Fruit fly (Drosophila melanogaster) S2 (cell line): Measurements from ENCODE around the gene ATP6AP2.

Source experiments
- CG8478 ChIP-seq: fragments of >200 bp; optimal IDR thresholded peaks from 2 replicates; lab custom pipeline; 2018
- CTCF ChIP-seq, 2 experiments: fragments of >200 bp; optimal IDR thresholded peaks; 2 replicates each; lab custom pipeline; 2018

The ATP6AP2 gene

dm6 chr3R:9260421-9260973, at the start of gene ATP6AP2:
Gene ATP6AP2, plus strand, starts transcription at chr3R:9260638.
- TF ChIP-seq CTCF (optimal IDR thresholded peaks at IDR 0.05; lab: Kevin White, UChicago) (peak in 1 of 2 experiments; percentile 8), CG8478 (lab: Kevin White, UChicago) (no peak)

DNA sequence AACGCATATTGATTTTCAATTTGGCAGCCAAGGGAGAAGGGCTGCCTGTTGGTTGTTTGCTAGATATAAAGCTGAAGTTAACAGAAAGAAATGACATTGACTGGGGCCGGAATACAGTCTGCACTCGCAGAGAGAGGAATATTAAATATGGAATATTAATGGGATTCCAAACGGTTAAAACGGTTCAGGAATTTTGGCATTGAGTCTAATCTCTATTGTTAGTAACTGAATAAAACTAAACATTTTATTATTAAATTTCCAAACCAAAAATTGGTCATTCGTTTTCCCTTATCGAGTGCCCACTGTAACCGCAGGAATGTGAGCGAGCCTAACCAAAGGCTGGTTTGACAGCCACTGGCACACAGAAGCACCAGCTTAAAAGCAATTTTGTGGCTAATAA, 47.4 kb upstream of the ATP6AP2 start:
- TF ChIP-seq CTCF (optimal IDR thresholded peaks at IDR 0.05; lab: Kevin White, UChicago), result no peak
- no peak for TF ChIP-seq CG8478 (lab: Kevin White, UChicago)

dm6 chr3R:9214235-9214634, 46.2 kb upstream of the ATP6AP2 start:
- TF ChIP-seq CG8478 (lab: Kevin White, UChicago), result no peak
- TF ChIP-seq CTCF (optimal IDR thresholded peaks at IDR 0.05; lab: Kevin White, UChicago), result peak in 1 of 2 experiments; percentile 64

- TF ChIP-seq CG8478 (lab: Kevin White, UChicago) (no peak), CTCF (optimal IDR thresholded peaks at IDR 0.05; lab: Kevin White, UChicago) (no peak)
Measured at dm6 chr3R:9215551-9215950, 44.9 kb upstream of the ATP6AP2 start.

dm6 chr3R:9217607-9218006, 42.8 kb upstream of the ATP6AP2 start:
- TF ChIP-seq CTCF (optimal IDR thresholded peaks at IDR 0.05; lab: Kevin White, UChicago), result no peak

- TF ChIP-seq CTCF (optimal IDR thresholded peaks at IDR 0.05; lab: Kevin White, UChicago), result no peak
- no peak for TF ChIP-seq CG8478 (lab: Kevin White, UChicago)
Measured at dm6 chr3R:9220064-9220864, 40.2 kb upstream of the ATP6AP2 start.

dm6 chr3R:9222355-9222754, 38.1 kb upstream of the ATP6AP2 start:
- TF ChIP-seq CTCF (optimal IDR thresholded peaks at IDR 0.05; lab: Kevin White, UChicago) (no peak), CG8478 (lab: Kevin White, UChicago) (no peak)

dm6 chr3R:9224807-9225206, 35.6 kb upstream of the ATP6AP2 start:
- TF ChIP-seq CG8478 (lab: Kevin White, UChicago) (no peak), CTCF (optimal IDR thresholded peaks at IDR 0.05; lab: Kevin White, UChicago) (no peak)

- no peak for TF ChIP-seq CTCF (optimal IDR thresholded peaks at IDR 0.05; lab: Kevin White, UChicago)
- no peak for TF ChIP-seq CG8478 (lab: Kevin White, UChicago)
Measured at dm6 chr3R:9226146-9226545, 34.3 kb upstream of the ATP6AP2 start.

DNA sequence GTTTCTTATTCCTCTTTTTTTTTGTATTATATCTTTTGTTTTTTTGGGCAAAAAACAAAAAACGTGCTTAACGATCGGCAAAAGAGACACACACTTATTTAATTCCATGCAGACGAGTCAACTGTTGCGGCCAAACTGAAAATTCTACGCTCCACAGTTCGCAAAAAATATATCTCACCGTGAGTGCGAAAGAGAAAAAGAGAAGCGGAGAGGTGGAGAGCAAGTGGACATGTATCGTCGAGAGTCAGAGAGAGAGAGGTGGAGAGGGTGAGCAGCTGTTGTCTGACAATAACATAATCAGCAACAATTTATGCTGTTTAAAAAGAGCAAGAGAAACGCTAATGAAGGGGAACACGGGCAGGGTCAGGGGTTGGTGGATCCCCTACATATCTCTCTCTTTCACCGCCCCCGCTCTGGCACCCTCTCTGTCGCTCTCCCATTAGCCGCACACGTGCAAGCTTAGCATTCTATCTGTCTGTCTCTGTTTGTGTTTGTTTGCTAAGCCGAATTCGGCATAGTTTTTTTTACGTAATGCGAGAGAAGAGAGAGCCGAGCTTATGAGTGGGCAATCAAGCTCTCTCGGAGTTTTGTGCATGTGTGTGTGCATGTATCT, 33.6 kb upstream of the ATP6AP2 start:
- TF ChIP-seq CTCF (optimal IDR thresholded peaks at IDR 0.05; lab: Kevin White, UChicago) (no peak), CG8478 (lab: Kevin White, UChicago) (no peak)

DNA sequence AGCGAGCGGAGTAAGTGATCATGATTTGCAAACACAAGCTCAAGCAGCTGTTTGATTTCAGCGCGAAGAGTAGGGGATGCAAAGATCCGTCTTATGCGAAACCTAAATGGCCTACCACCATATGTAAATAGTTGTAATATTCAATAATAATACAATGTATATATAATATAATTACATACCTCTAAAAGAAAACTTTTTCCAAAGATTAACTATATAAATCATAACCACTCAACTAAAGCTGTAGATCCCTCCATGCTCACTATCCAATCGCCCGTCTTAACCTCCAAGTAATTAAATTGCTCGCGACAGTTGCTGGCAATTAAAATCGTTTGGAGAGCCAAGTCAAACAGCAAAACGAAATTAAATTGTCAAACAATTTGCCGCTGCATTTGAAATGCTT, 33.1 kb upstream of the ATP6AP2 start:
- TF ChIP-seq CTCF (optimal IDR thresholded peaks at IDR 0.05; lab: Kevin White, UChicago), result no peak

dm6 chr3R:9227944-9228343, 32.5 kb upstream of the ATP6AP2 start:
- TF ChIP-seq CTCF (optimal IDR thresholded peaks at IDR 0.05; lab: Kevin White, UChicago) (no peak), CG8478 (lab: Kevin White, UChicago) (no peak)

dm6 chr3R:9229075-9229835, 31.2 kb upstream of the ATP6AP2 start:
- TF ChIP-seq CG8478 (lab: Kevin White, UChicago) (no peak), CTCF (optimal IDR thresholded peaks at IDR 0.05; lab: Kevin White, UChicago) (no peak)

DNA sequence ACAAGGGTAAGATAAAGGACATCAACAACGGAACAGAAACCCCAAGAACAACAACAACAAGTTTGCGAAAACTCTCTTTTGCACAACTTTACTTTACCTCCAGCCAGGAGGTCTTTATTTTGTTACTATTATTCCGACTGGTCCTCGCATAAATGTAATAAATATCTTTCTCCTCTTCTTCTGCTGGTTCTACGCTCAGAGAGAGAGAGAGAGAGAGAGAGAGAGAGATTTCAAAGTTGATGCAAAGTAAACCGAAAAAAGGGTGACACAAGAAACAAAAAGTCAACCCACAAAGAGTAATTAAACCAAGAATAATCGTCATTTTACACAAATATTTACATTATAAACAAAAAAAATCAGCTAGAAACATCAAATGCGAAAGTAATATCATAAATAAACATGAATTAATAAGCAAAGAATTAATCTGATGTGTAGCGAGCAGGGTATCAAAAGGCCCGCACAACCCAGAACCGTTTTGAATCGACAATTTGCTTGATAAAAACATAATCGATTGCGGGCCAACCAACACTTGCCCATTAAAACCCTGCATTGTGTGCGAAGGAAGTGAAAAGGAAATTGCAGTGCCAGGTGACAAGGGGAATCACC, 30.3 kb upstream of the ATP6AP2 start:
- TF ChIP-seq CG8478 (lab: Kevin White, UChicago) (no peak), CTCF (optimal IDR thresholded peaks at IDR 0.05; lab: Kevin White, UChicago) (no peak)
